Worm (Caenorhabditis elegans): ENCODE results near the gene srt-43.

The srt-43 gene

ce11 chrV:12819155-12819554, 50.1 kb downstream of the srt-43 start (continued):
- TF ChIP-seq nhr-12 (tag; optimal IDR thresholded peaks at IDR 0.05) (no peak), F13H6.1 (tag; optimal IDR thresholded peaks at IDR 0.05) (peak; percentile 35), nhr-25 (tag; optimal IDR thresholded peaks at IDR 0.05) (no peak)

- TF ChIP-seq nhr-129 (tag; optimal IDR thresholded peaks at IDR 0.05) (peak; percentile 57), sma-9 (GFP tag; optimal IDR thresholded peaks at IDR 0.05) (no peak), sma-9 (tag; optimal IDR thresholded peaks at IDR 0.05) (no peak), fos-1 (tag; optimal IDR thresholded peaks at IDR 0.05) (peak; percentile 54)
Measured at ce11 chrV:12819792-12820453, 50.9 kb downstream of the srt-43 start, which contains the start of the genes ZC443.4 and ugt-18. Gene ZC443.4, minus strand, starts transcription at chrV:12819886. Gene ugt-18, plus strand, starts transcription at chrV:12820260.

All from whole organism, L2 larva.